Fruit fly (Drosophila melanogaster): ENCODE measurements around the gene CG31174.

- TF ChIP-seq pdm3 (GFP tag; optimal IDR thresholded peaks at IDR 0.05) (no peak), CG32006 (GFP tag; optimal IDR thresholded peaks at IDR 0.05) (no peak), acj6 (GFP tag; optimal IDR thresholded peaks at IDR 0.05) (no peak), CG11902 (GFP tag; optimal IDR thresholded peaks at IDR 0.05) (no peak), Sox15 (GFP tag; optimal IDR thresholded peaks at IDR 0.05) (no peak), ss (GFP tag; optimal IDR thresholded peaks at IDR 0.05) (peak in 1 of 2 experiments; percentile 24), achi (GFP tag; optimal IDR thresholded peaks at IDR 0.05) (no peak), CG16779 (tag; optimal IDR thresholded peaks at IDR 0.05) (no peak), Gug (GFP tag; IDR thresholded peaks at IDR 0.05) (no peak), dsx (GFP tag; optimal IDR thresholded peaks at IDR 0.05; ENCODE audit: poor library complexity, severe bottlenecking) (no peak), CG3919 (GFP tag; optimal IDR thresholded peaks at IDR 0.05) (no peak), cyc (GFP tag; optimal IDR thresholded peaks at IDR 0.05) (no peak)
Measured at dm6 chr3R:21821684-21822561, 47.4 kb downstream of the CG31174 start.

All from whole organism, prepupa.